Worm (Caenorhabditis elegans) whole organism, L2 larva: Measurements from ENCODE around the gene T05C12.1.

ENCODE experiments used
- ZK546.5 ChIP-seq: sonication (generic microtip); optimal IDR thresholded peaks from 2 replicates; lab custom pipeline; 2017; ENCODE audit warnings: missing biosample characterization, missing genetic modification characterization
- alr-1 ChIP-seq: fragments of 150-350 bp; optimal IDR thresholded peaks from 2 replicates; lab custom pipeline; 2014; ENCODE audit warnings: missing biosample characterization, missing genetic modification characterization
- aly-2 ChIP-seq: fragments of 150-350 bp; optimal IDR thresholded peaks from 2 replicates; lab custom pipeline; 2014; ENCODE audit warnings: missing biosample characterization, missing genetic modification characterization
- ama-1 ChIP-seq: fragments of 150-350 bp; optimal IDR thresholded peaks from 2 replicates; lab custom pipeline; 2018; ENCODE audit warnings: inconsistent platforms
- blmp-1 ChIP-seq: sonication (generic microtip); optimal IDR thresholded peaks from 2 replicates; lab custom pipeline; 2017; ENCODE audit warnings: missing genetic modification characterization, mild to moderate bottlenecking, missing compliant biosample characterization, antibody characterized with exemption, moderate library complexity; ENCODE audit not compliant: insufficient read depth
- ceh-16 ChIP-seq: fragments of 150-350 bp; optimal IDR thresholded peaks from 2 replicates; lab custom pipeline; 2014; ENCODE audit warnings: missing biosample characterization, missing genetic modification characterization
- ceh-82 ChIP-seq: fragments of 150-350 bp; optimal IDR thresholded peaks from 2 replicates; lab custom pipeline; 2014; ENCODE audit warnings: missing biosample characterization, missing genetic modification characterization
- crh-2 ChIP-seq: sonication (generic microtip); optimal IDR thresholded peaks from 2 replicates; lab custom pipeline; 2017; ENCODE audit warnings: missing biosample characterization, missing genetic modification characterization
- dmd-4 ChIP-seq: sonication (generic microtip); optimal IDR thresholded peaks from 2 replicates; lab custom pipeline; 2017; ENCODE audit warnings: missing biosample characterization, missing genetic modification characterization
- egl-27 ChIP-seq: sonication (generic microtip); optimal IDR thresholded peaks from 3 replicates; lab custom pipeline; 2017; ENCODE audit warnings: missing biosample characterization, missing genetic modification reagents, missing genetic modification characterization
- elt-1 ChIP-seq: fragments of 150-350 bp; optimal IDR thresholded peaks from 2 replicates; lab custom pipeline; 2014; ENCODE audit warnings: missing biosample characterization, missing genetic modification characterization
- elt-3 ChIP-seq: sonication (generic microtip); optimal IDR thresholded peaks from 2 replicates; lab custom pipeline; 2017; ENCODE audit warnings: missing biosample characterization, missing genetic modification characterization
- fos-1 ChIP-seq: fragments of 150-350 bp; optimal IDR thresholded peaks from 2 replicates; lab custom pipeline; 2014; ENCODE audit warnings: missing biosample characterization, missing genetic modification characterization
- gmeb-1 ChIP-seq: fragments of 150-350 bp; optimal IDR thresholded peaks from 2 replicates; lab custom pipeline; 2014; ENCODE audit warnings: missing biosample characterization, missing genetic modification characterization
- lin-11 ChIP-seq: fragments of 150-350 bp; sonication (generic microtip); optimal IDR thresholded peaks from 2 replicates; lab custom pipeline; 2014; ENCODE audit warnings: missing biosample characterization, missing genetic modification characterization, inconsistent platforms, mixed read lengths
- lin-13 ChIP-seq: fragments of 150-350 bp; optimal IDR thresholded peaks from 2 replicates; lab custom pipeline; 2014; ENCODE audit warnings: missing biosample characterization, missing genetic modification reagents, missing genetic modification characterization
- lin-39 ChIP-seq: fragments of 150-350 bp; optimal IDR thresholded peaks from 2 replicates; lab custom pipeline; 2014; ENCODE audit warnings: missing biosample characterization, missing genetic modification reagents, missing genetic modification characterization
- mab-5 ChIP-seq: fragments of 150-350 bp; optimal IDR thresholded peaks from 2 replicates; lab custom pipeline; 2014; ENCODE audit warnings: missing biosample characterization, missing genetic modification characterization
- mbf-1 ChIP-seq: sonication (generic microtip); optimal IDR thresholded peaks from 2 replicates; lab custom pipeline; 2017; ENCODE audit warnings: missing biosample characterization, missing genetic modification characterization
- nhr-12 ChIP-seq: fragments of 150-350 bp; optimal IDR thresholded peaks from 2 replicates; lab custom pipeline; 2014; ENCODE audit warnings: missing biosample characterization, missing genetic modification characterization
- nhr-129 ChIP-seq: fragments of 150-350 bp; optimal IDR thresholded peaks from 2 replicates; lab custom pipeline; 2014; ENCODE audit warnings: missing biosample characterization, missing genetic modification characterization
- nhr-21 ChIP-seq: fragments of 150-350 bp; optimal IDR thresholded peaks from 2 replicates; lab custom pipeline; 2014; ENCODE audit warnings: missing biosample characterization, missing genetic modification characterization
- nhr-237 ChIP-seq: fragments of 150-350 bp; optimal IDR thresholded peaks from 2 replicates; lab custom pipeline; 2014; ENCODE audit warnings: missing biosample characterization, missing genetic modification characterization
- nhr-25 ChIP-seq: fragments of 150-350 bp; sonication (generic microtip); optimal IDR thresholded peaks from 3 replicates; lab custom pipeline; 2014; ENCODE audit warnings: missing biosample characterization, missing genetic modification characterization
- nhr-77 ChIP-seq: fragments of 150-350 bp; optimal IDR thresholded peaks from 2 replicates; lab custom pipeline; 2014; ENCODE audit warnings: missing biosample characterization, missing genetic modification characterization
- peb-1 ChIP-seq: fragments of 150-350 bp; optimal IDR thresholded peaks from 2 replicates; lab custom pipeline; 2014; ENCODE audit warnings: missing biosample characterization, missing genetic modification characterization
- sem-4 ChIP-seq: fragments of 150-350 bp; optimal IDR thresholded peaks from 2 replicates; lab custom pipeline; 2014; ENCODE audit warnings: missing biosample characterization, missing genetic modification reagents, missing genetic modification characterization
- skn-1 ChIP-seq: sonication (generic microtip); optimal IDR thresholded peaks from 2 replicates; lab custom pipeline; 2017; ENCODE audit warnings: missing biosample characterization, missing genetic modification characterization
- sma-9 ChIP-seq, 2 experiments: fragments of 150-350 bp in 1 of 2; sonication (generic microtip) in 1 of 2; optimal IDR thresholded peaks; 2 replicates each; lab custom pipeline; 2014 to 2016; ENCODE audit warnings: missing genetic modification characterization in 2 of 2, mild to moderate bottlenecking in 1 of 2, missing biosample characterization in 1 of 2, missing compliant biosample characterization in 1 of 2, missing genetic modification reagents in 1 of 2, moderate library complexity in 1 of 2
- unc-39 ChIP-seq: fragments of 150-350 bp; optimal IDR thresholded peaks from 2 replicates; lab custom pipeline; 2014; ENCODE audit warnings: missing biosample characterization, missing genetic modification characterization
- unc-55 ChIP-seq: fragments of 150-350 bp; sonication (generic microtip); optimal IDR thresholded peaks from 3 replicates; lab custom pipeline; 2014; ENCODE audit warnings: missing biosample characterization, missing genetic modification reagents, missing genetic modification characterization
- unc-62 ChIP-seq: fragments of 150-350 bp; optimal IDR thresholded peaks from 2 replicates; lab custom pipeline; 2014; ENCODE audit warnings: missing biosample characterization, missing genetic modification reagents, missing genetic modification characterization
- zag-1 ChIP-seq: fragments of 150-350 bp; optimal IDR thresholded peaks from 2 replicates; lab custom pipeline; 2014; ENCODE audit warnings: missing biosample characterization, missing genetic modification characterization
- ztf-1 ChIP-seq: fragments of 200-800 bp; sonication (Bioruptor generic); conservative IDR thresholded peaks from 2 replicates; pipeline ENCODE4 v1.3.6; 2022; ENCODE audit warnings: missing genetic modification characterization, missing compliant biosample characterization
- ztf-11 ChIP-seq: sonication (generic microtip); optimal IDR thresholded peaks from 2 replicates; lab custom pipeline; 2017; ENCODE audit warnings: missing biosample characterization, missing genetic modification characterization

Gene T05C12.1

DNA sequence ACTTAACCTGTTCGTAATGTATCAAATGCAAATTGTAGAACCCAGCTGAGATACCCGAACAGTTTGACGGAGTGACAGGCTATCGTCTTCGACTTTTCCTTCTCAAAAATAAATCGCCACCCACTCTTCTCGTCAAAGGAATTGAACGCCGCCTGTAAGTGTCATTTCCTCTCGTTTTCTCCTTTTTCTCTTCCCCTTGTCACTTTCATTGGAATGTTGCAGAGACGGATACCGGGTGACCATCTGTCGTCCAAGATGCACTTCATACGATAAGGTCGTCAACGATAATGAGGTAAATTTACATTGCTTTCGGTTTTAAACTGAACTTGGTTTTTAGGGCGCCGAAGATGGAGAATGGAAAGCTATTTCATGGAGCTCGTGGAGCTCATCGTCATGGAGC, 26.3 kb downstream of the T05C12.1 start:
- TF ChIP-seq blmp-1 (tag; lab: Kevin White, UChicago) (peak; percentile 88), alr-1 (no peak), dmd-4 (tag; lab: Kevin White, UChicago) (no peak)

DNA sequence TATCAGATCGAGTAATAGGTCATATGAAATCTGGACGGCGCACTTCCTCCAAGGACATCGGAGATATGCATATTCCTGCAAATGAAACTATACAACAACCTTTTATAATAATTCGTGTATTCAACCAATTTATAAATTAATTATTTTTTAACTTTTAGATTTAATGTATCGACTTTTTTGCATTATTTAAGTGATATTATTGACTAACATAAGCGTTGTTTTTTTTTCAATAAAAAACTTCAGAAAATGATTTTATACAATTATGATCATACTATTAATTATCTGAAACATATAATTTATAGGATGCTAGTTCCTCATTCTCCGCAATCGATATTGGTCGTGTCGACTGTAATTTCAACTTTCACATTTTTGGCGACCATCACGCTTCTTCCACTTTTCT, 30.6 kb downstream of the T05C12.1 start, which contains the start of gene col-76:
Gene col-76, plus strand, starts transcription at position 301 of the 400 bp plus-strand sequence.
- no peak for TF ChIP-seq ceh-82 (tag; lab: Kevin White, UChicago)
- TF ChIP-seq lin-39: no peak
- TF ChIP-seq ZK546.5 (tag; lab: Kevin White, UChicago): no peak
- no peak for TF ChIP-seq aly-2
- no peak for TF ChIP-seq ztf-1
- TF ChIP-seq peb-1 (tag; lab: Kevin White, UChicago): no peak
- TF ChIP-seq mbf-1: no peak
- no peak for TF ChIP-seq ztf-11 (tag; lab: Kevin White, UChicago)
- no peak for TF ChIP-seq nhr-12 (tag; lab: Kevin White, UChicago)
- no peak for TF ChIP-seq ama-1
- TF ChIP-seq, all 48 proteins: peak for 0

DNA sequence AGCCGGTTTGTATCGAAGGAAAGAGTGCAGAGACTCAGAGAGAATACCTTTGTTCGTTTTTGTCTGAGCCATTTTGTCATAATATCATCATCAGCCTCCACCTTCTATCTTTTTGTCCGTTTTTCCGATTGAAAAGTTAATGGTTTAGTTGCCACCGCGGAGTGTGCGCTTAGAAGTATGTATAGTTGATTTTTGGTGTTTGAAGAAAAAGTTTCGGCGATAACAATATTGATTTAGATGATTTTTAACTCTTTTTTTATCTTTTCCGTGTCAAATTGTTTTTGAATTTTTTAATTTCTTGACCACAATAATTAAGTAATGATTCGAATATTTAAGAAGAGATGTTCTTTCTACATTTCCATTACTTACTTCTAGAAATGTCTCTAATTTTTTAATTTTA, 32.1 kb downstream of the T05C12.1 start:
- TF ChIP-seq skn-1 (tag; lab: Kevin White, UChicago) (peak; percentile 70), ceh-16 (tag; lab: Kevin White, UChicago) (no peak), lin-11 (tag; lab: Kevin White, UChicago) (no peak), sma-9 (GFP tag; optimal IDR thresholded peaks at IDR 0.05; lab: Kevin White, UChicago) (no peak), sma-9 (tag; optimal IDR thresholded peaks at IDR 0.05; lab: Kevin White, UChicago) (no peak), fos-1 (tag; lab: Kevin White, UChicago) (peak; percentile 40)

DNA sequence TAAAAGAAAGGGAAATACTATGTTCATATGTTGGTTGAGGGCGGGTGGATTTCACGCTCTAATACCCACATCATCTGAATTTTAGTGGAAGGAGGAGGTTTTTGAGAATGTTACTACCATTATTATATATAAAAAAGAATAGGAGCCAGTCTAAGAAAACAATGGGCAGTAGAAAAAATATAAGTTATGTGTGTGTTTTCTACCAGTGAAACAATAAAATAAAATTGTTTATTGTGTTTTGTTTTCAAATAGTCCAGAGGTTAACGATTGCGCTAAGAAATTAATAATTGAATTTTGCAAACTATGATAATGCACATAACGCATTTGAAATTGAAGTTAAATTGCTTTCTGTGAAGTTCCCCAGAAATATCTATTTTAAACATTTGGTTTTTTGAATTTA, 36.0 kb downstream of the T05C12.1 start, which contains the start of gene M110.8:
Gene M110.8, minus strand, starts transcription at position 101 of the 400 bp plus-strand sequence.
- no peak for TF ChIP-seq sma-9 (GFP tag; optimal IDR thresholded peaks at IDR 0.05; lab: Kevin White, UChicago)
- no peak for TF ChIP-seq sma-9 (tag; optimal IDR thresholded peaks at IDR 0.05; lab: Kevin White, UChicago)
- no peak for TF ChIP-seq ceh-82 (tag; lab: Kevin White, UChicago)
- TF ChIP-seq nhr-77 (tag; lab: Kevin White, UChicago): no peak
- TF ChIP-seq sem-4 (tag; lab: Kevin White, UChicago): no peak
- TF ChIP-seq ZK546.5 (tag; lab: Kevin White, UChicago): no peak
- no peak for TF ChIP-seq mab-5 (tag; lab: Kevin White, UChicago)
- TF ChIP-seq unc-39 (tag; lab: Kevin White, UChicago): no peak
- TF ChIP-seq nhr-25 (tag; lab: Kevin White, UChicago): no peak
- no peak for TF ChIP-seq egl-27 (tag; lab: Kevin White, UChicago)
- no peak for TF ChIP-seq unc-55 (GFP tag; lab: Kevin White, UChicago)
- TF ChIP-seq peb-1 (tag; lab: Kevin White, UChicago): no peak

DNA sequence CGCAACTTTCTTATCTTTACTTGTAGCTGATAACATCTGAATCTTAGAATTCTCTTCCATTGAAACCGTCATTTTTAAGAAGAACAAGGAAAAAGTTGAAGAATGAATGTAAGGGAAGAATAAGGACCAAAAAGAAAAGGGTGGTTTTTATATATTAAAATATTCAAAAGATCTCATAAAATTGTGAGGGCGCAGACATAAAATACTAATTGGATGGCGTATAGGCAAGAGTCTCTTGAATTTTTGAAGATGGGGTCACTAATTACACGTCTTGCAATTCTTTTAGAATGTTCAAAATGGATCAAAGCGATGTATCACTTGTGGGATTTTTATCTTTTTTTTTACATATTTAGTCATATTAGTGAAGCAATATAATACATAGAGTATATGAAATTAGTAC, 39.2 kb downstream of the T05C12.1 start, which contains the start of gene twk-3:
Gene twk-3, minus strand, starts transcription at position 101 of the 400 bp plus-strand sequence.
- no peak for TF ChIP-seq ztf-1
- TF ChIP-seq lin-13 (GFP tag; lab: Kevin White, UChicago): no peak
- TF ChIP-seq zag-1 (tag; lab: Kevin White, UChicago): no peak
- TF ChIP-seq sma-9 (GFP tag; optimal IDR thresholded peaks at IDR 0.05; lab: Kevin White, UChicago): no peak
- no peak for TF ChIP-seq sma-9 (tag; optimal IDR thresholded peaks at IDR 0.05; lab: Kevin White, UChicago)
- no peak for TF ChIP-seq lin-39
- no peak for TF ChIP-seq unc-62 (GFP tag; lab: Kevin White, UChicago)
- TF ChIP-seq nhr-237 (tag; lab: Kevin White, UChicago): no peak
- no peak for TF ChIP-seq nhr-129 (tag; lab: Kevin White, UChicago)
- no peak for TF ChIP-seq crh-2
- no peak for TF ChIP-seq elt-3 (tag; lab: Kevin White, UChicago)
- TF ChIP-seq nhr-21: no peak
- TF ChIP-seq gmeb-1 (tag; lab: Kevin White, UChicago): no peak
- no peak for TF ChIP-seq peb-1 (tag; lab: Kevin White, UChicago)
- TF ChIP-seq ZK546.5 (tag; lab: Kevin White, UChicago): no peak
- no peak for TF ChIP-seq elt-1 (tag; lab: Kevin White, UChicago)
